Worm (Caenorhabditis elegans) whole organism, late embryonic: ENCODE measurements around the gene grp-1.

Experiments used
- C08G9.2 ChIP-seq: sonication (generic microtip); optimal IDR thresholded peaks from 2 replicates; lab custom pipeline; 2016; ENCODE audit warnings: mild to moderate bottlenecking, missing genetic modification characterization, moderate library complexity, missing compliant biosample characterization
- F13H6.1 ChIP-seq: sonication (generic microtip); optimal IDR thresholded peaks from 2 replicates; lab custom pipeline; 2016; ENCODE audit warnings: missing genetic modification characterization, missing compliant biosample characterization
- K02D7.2 ChIP-seq: sonication (generic microtip); optimal IDR thresholded peaks from 2 replicates; lab custom pipeline; 2017; ENCODE audit warnings: mild to moderate bottlenecking, missing genetic modification characterization, missing compliant biosample characterization
- K09A11.1 ChIP-seq: sonication (generic microtip); optimal IDR thresholded peaks from 2 replicates; lab custom pipeline; 2017; ENCODE audit warnings: antibody characterized with exemption, mild to moderate bottlenecking, missing genetic modification characterization, missing compliant biosample characterization; ENCODE audit not compliant: insufficient read depth
- Y22D7AL.16 ChIP-seq: sonication (generic microtip); optimal IDR thresholded peaks from 2 replicates; lab custom pipeline; 2016; ENCODE audit warnings: missing genetic modification characterization, missing compliant biosample characterization
- ama-1 ChIP-seq: fragments of 150-350 bp; optimal IDR thresholded peaks from 2 replicates; lab custom pipeline; 2014
- ceh-24 ChIP-seq: sonication (generic microtip); optimal IDR thresholded peaks from 2 replicates; lab custom pipeline; 2016; ENCODE audit warnings: mild to moderate bottlenecking, missing genetic modification characterization, missing compliant biosample characterization
- ceh-30 ChIP-seq: fragments of 150-350 bp; optimal IDR thresholded peaks from 2 replicates; lab custom pipeline; 2014; ENCODE audit warnings: missing biosample characterization, missing genetic modification characterization
- ceh-34 ChIP-seq: sonication (generic microtip); optimal IDR thresholded peaks from 2 replicates; lab custom pipeline; 2016; ENCODE audit warnings: mild to moderate bottlenecking, missing genetic modification characterization, missing compliant biosample characterization
- ceh-45 ChIP-seq: fragments of 200-800 bp; sonication (Bioruptor generic); IDR thresholded peaks from 2 replicates; pipeline ENCODE4 v1.3.6; 2022; ENCODE audit warnings: missing genetic modification reagents, missing genetic modification characterization, missing compliant biosample characterization
- ceh-48 ChIP-seq: sonication (generic microtip); optimal IDR thresholded peaks from 2 replicates; lab custom pipeline; 2016; ENCODE audit warnings: missing genetic modification characterization, inconsistent platforms, missing compliant biosample characterization
- ceh-9 ChIP-seq: sonication (generic microtip); optimal IDR thresholded peaks from 2 replicates; lab custom pipeline; 2016; ENCODE audit warnings: mild to moderate bottlenecking, missing genetic modification characterization, inconsistent platforms, missing compliant biosample characterization
- che-1 ChIP-seq: sonication (generic microtip); optimal IDR thresholded peaks from 2 replicates; lab custom pipeline; 2016; ENCODE audit warnings: mild to moderate bottlenecking, missing genetic modification characterization, missing compliant biosample characterization
- elt-4 ChIP-seq: sonication (generic microtip); optimal IDR thresholded peaks from 2 replicates; lab custom pipeline; 2016; ENCODE audit warnings: missing genetic modification characterization, missing compliant biosample characterization
- ets-4 ChIP-seq: sonication (generic microtip); optimal IDR thresholded peaks from 2 replicates; lab custom pipeline; 2016; ENCODE audit warnings: missing genetic modification characterization, missing compliant biosample characterization
- eyg-1 ChIP-seq: sonication (generic microtip); optimal IDR thresholded peaks from 2 replicates; lab custom pipeline; 2016; ENCODE audit warnings: missing genotype, missing genetic modification characterization, missing compliant biosample characterization
- fax-1 ChIP-seq: sonication (generic microtip); optimal IDR thresholded peaks from 2 replicates; lab custom pipeline; 2016; ENCODE audit warnings: missing genotype, missing genetic modification characterization, missing compliant biosample characterization
- fkh-10 ChIP-seq: fragments of 150-350 bp; optimal IDR thresholded peaks from 2 replicates; lab custom pipeline; 2014; ENCODE audit warnings: missing biosample characterization, missing genetic modification reagents, missing genetic modification characterization
- fkh-6 ChIP-seq: sonication (generic microtip); optimal IDR thresholded peaks from 2 replicates; lab custom pipeline; 2016; ENCODE audit warnings: missing genetic modification characterization, missing compliant biosample characterization
- gmeb-2 ChIP-seq: sonication (generic microtip); optimal IDR thresholded peaks from 2 replicates; lab custom pipeline; 2016; ENCODE audit warnings: missing genetic modification characterization, inconsistent platforms, missing compliant biosample characterization
- hlh-30 ChIP-seq: sonication (generic microtip); optimal IDR thresholded peaks from 2 replicates; lab custom pipeline; 2017; ENCODE audit warnings: antibody characterized with exemption, missing genetic modification characterization, missing compliant biosample characterization; ENCODE audit not compliant: insufficient read depth
- hlh-6 ChIP-seq: sonication (generic microtip); optimal IDR thresholded peaks from 2 replicates; lab custom pipeline; 2016; ENCODE audit warnings: missing genotype, missing genetic modification characterization, missing compliant biosample characterization
- hlh-8 ChIP-seq: sonication (generic microtip); optimal IDR thresholded peaks from 2 replicates; lab custom pipeline; 2016; ENCODE audit warnings: missing genotype, missing genetic modification characterization, missing compliant biosample characterization
- lim-6 ChIP-seq: sonication (generic microtip); optimal IDR thresholded peaks from 2 replicates; lab custom pipeline; 2016; ENCODE audit warnings: missing genetic modification characterization, missing compliant biosample characterization
- lin-11 ChIP-seq: fragments of 200-800 bp; sonication (Bioruptor generic); optimal IDR thresholded peaks from 2 replicates; lab custom pipeline; 2018; ENCODE audit warnings: mild to moderate bottlenecking, missing genetic modification characterization, missing compliant biosample characterization
- mec-3 ChIP-seq: sonication (generic microtip); optimal IDR thresholded peaks from 2 replicates; lab custom pipeline; 2016; ENCODE audit warnings: borderline replicate concordance, missing genetic modification characterization, missing compliant biosample characterization
- nfya-1 ChIP-seq: sonication (generic microtip); optimal IDR thresholded peaks from 2 replicates; lab custom pipeline; 2017; ENCODE audit warnings: missing genetic modification characterization, mild to moderate bottlenecking, missing compliant biosample characterization, antibody characterized with exemption, moderate library complexity
- pat-9 ChIP-seq: fragments of 200-800 bp; sonication (Bioruptor generic); optimal IDR thresholded peaks from 2 replicates; lab custom pipeline; 2018; ENCODE audit warnings: mild to moderate bottlenecking, missing genetic modification characterization, moderate library complexity, missing compliant biosample characterization
- pqm-1 ChIP-seq: sonication (generic microtip); optimal IDR thresholded peaks from 2 replicates; lab custom pipeline; 2016; ENCODE audit warnings: missing genetic modification characterization, missing compliant biosample characterization
- pros-1 ChIP-seq: fragments of 150-350 bp; optimal IDR thresholded peaks from 2 replicates; lab custom pipeline; 2014; ENCODE audit warnings: missing biosample characterization, missing genetic modification reagents, missing genetic modification characterization
- ref-2 ChIP-seq: sonication (generic microtip); optimal IDR thresholded peaks from 2 replicates; lab custom pipeline; 2016; ENCODE audit warnings: missing genetic modification characterization, missing compliant biosample characterization
- rnt-1 ChIP-seq: sonication (generic microtip); optimal IDR thresholded peaks from 2 replicates; lab custom pipeline; 2016; ENCODE audit warnings: missing genetic modification characterization, missing compliant biosample characterization
- sdc-2 ChIP-seq: sonication (generic microtip); optimal IDR thresholded peaks from 2 replicates; lab custom pipeline; 2016; ENCODE audit warnings: missing genotype, missing genetic modification characterization, missing compliant biosample characterization
- sox-2 ChIP-seq: fragments of 200-800 bp; sonication (Bioruptor generic); IDR thresholded peaks from 2 replicates; pipeline ENCODE4 v1.3.6; 2022; ENCODE audit warnings: missing genetic modification reagents, missing genetic modification characterization, missing compliant biosample characterization
- sox-4 ChIP-seq: sonication (generic microtip); optimal IDR thresholded peaks from 2 replicates; lab custom pipeline; 2017; ENCODE audit warnings: mild to moderate bottlenecking, missing genetic modification characterization, inconsistent platforms, missing compliant biosample characterization
- tbx-2 ChIP-seq: sonication (generic microtip); optimal IDR thresholded peaks from 2 replicates; lab custom pipeline; 2016; ENCODE audit warnings: missing genetic modification characterization, missing compliant biosample characterization
- ttx-3 ChIP-seq: sonication (generic microtip); optimal IDR thresholded peaks from 2 replicates; lab custom pipeline; 2016; ENCODE audit warnings: missing genetic modification reagents, missing genetic modification characterization, missing compliant biosample characterization
- unc-3 ChIP-seq, 2 experiments: fragments of 200-800 bp in 1 of 2; sonication (Bioruptor generic) in 1 of 2; sonication (generic microtip) in 1 of 2; conservative IDR thresholded peaks in 1 of 2; optimal IDR thresholded peaks in 1 of 2; 2 replicates each; pipeline versions ENCODE4 v1.3.6 to Lab custom; 2016 to 2022; ENCODE audit warnings: missing compliant biosample characterization in 2 of 2, missing genetic modification characterization in 2 of 2, missing genetic modification reagents in 1 of 2
- unc-42 ChIP-seq: sonication (generic microtip); optimal IDR thresholded peaks from 2 replicates; lab custom pipeline; 2016; ENCODE audit warnings: missing genotype, missing genetic modification characterization, missing compliant biosample characterization

Gene grp-1

ce11 chrIII:8063659-8064058, 21.8 kb upstream of the grp-1 start:
- TF ChIP-seq nfya-1 (tag; lab: Kevin White, UChicago) (no peak), ceh-30 (tag; lab: Kevin White, UChicago) (no peak), lin-11 (tag; lab: Kevin White, UChicago) (no peak), hlh-30 (tag; lab: Kevin White, UChicago) (no peak), rnt-1 (tag; lab: Kevin White, UChicago) (no peak), K09A11.1 (tag; lab: Kevin White, UChicago) (no peak), ama-1 (no peak), unc-3 (GFP tag; conservative IDR thresholded peaks at IDR 0.05; lab: Robert Waterston, UW) (no peak), unc-3 (tag; optimal IDR thresholded peaks at IDR 0.05; lab: Kevin White, UChicago) (no peak), sox-2 (GFP tag; lab: Robert Waterston, UW) (no peak), eyg-1 (no peak), sdc-2 (tag; lab: Kevin White, UChicago) (no peak), ceh-45 (GFP tag; lab: Robert Waterston, UW) (no peak), ref-2 (no peak), fkh-10 (GFP tag; lab: Kevin White, UChicago) (no peak), ttx-3 (tag; lab: Kevin White, UChicago) (no peak), elt-4 (no peak), gmeb-2 (tag; lab: Kevin White, UChicago) (no peak), unc-42 (tag; lab: Kevin White, UChicago) (no peak), ceh-24 (no peak), Y22D7AL.16 (tag; lab: Kevin White, UChicago) (no peak)

DNA sequence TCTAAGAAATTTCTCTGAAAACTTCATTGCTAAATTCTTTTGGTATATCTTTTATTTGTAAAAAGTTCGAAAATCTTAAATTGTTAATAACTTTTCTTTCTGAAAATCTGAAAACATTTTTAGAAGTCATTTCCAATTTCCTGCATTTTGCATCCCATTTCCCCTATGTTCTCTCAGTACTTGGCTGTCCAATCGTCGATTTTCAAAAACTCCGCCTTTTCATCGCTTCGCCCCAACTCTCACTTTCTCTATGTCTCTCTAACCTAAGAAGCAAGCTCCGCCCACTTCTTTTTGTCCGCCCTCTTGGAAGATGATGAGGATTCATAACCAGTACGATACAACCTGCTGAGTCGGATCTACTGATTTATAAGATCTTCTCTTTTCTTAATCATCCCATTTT, 20.4 kb upstream of the grp-1 start:
- TF ChIP-seq hlh-8 (tag; lab: Kevin White, UChicago) = no peak
- no peak for TF ChIP-seq ceh-45 (GFP tag; lab: Robert Waterston, UW)
- TF ChIP-seq nfya-1 (tag; lab: Kevin White, UChicago) = peak; percentile 90
- no peak for TF ChIP-seq lim-6 (tag; lab: Kevin White, UChicago)
- TF ChIP-seq mec-3 (tag; lab: Kevin White, UChicago) = no peak
- TF ChIP-seq ceh-34 (tag; lab: Kevin White, UChicago) = no peak

DNA sequence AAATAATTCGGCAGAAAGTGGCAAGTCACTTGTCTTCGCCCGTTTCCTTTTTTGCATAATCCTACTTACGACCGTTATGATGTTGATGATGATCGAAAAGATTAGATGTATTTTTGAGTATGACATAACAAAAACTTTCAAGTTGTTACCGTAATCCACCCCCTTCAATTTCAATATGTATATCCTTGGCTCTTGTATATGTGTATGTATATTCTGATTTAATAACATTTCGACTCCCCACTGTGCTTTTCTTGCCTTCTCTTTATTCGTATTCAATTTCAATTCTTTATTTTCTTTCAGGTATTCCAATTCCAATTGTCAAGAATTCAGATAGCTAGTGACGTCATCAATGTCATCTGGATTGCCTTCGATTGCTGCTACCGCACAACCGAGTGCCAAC, 18.5 kb upstream of the grp-1 start, which contains the start of gene pros-1:
Gene pros-1 (plus strand): TSS at position 301 of the 400 bp plus-strand sequence.
- TF ChIP-seq fkh-10 (GFP tag; lab: Kevin White, UChicago) (no peak), ceh-9 (tag; lab: Kevin White, UChicago) (no peak), C08G9.2 (no peak), sox-4 (tag; lab: Kevin White, UChicago) (no peak), ceh-48 (tag; lab: Kevin White, UChicago) (no peak), fax-1 (tag; lab: Kevin White, UChicago) (no peak), pros-1 (tag; lab: Kevin White, UChicago) (no peak), F13H6.1 (no peak), che-1 (no peak), pat-9 (tag; lab: Kevin White, UChicago) (no peak), K02D7.2 (tag; lab: Kevin White, UChicago) (no peak), ceh-24 (no peak), fkh-6 (tag; lab: Kevin White, UChicago) (no peak), tbx-2 (tag; lab: Kevin White, UChicago) (no peak)

ce11 chrIII:8067798-8068197, 17.7 kb upstream of the grp-1 start:
- TF ChIP-seq ets-4 (tag; lab: Kevin White, UChicago) (no peak), hlh-6 (no peak), pqm-1 (tag; lab: Kevin White, UChicago) (no peak), che-1 (no peak), ceh-24 (no peak), Y22D7AL.16 (tag; lab: Kevin White, UChicago) (no peak), sox-2 (GFP tag; lab: Robert Waterston, UW) (no peak)
